Worm (Caenorhabditis elegans) whole organism, L1 larva: ENCODE results near the gene T07E3.4.

ENCODE experiments used
- efl-1 ChIP-seq, 4 experiments: fragments of 150-350 bp; optimal IDR thresholded peaks in 3 of 4; peaks in 1 of 4; 1 replicate in 1 of 4; 2 replicates in 3 of 4; lab custom pipeline; 2014; ENCODE audit warnings: missing biosample characterization in 2 of 4, missing genetic modification characterization in 2 of 4, missing genetic modification reagents in 2 of 4
- lsy-2 ChIP-seq, 2 experiments: fragments of 150-350 bp; optimal IDR thresholded peaks; 2 replicates each; lab custom pipeline; 2014; ENCODE audit warnings: missing biosample characterization in 2 of 2, missing genetic modification characterization in 2 of 2
- mdl-1 ChIP-seq, 2 experiments: fragments of 150-350 bp; optimal IDR thresholded peaks; 2 replicates each; lab custom pipeline; 2014 to 2017; ENCODE audit warnings: missing biosample characterization in 2 of 2, missing genetic modification characterization in 2 of 2, inconsistent platforms in 1 of 2
- nhr-20 ChIP-seq: sonication (generic microtip); optimal IDR thresholded peaks from 2 replicates; lab custom pipeline; 2016; ENCODE audit warnings: mild to moderate bottlenecking, missing genetic modification characterization, missing compliant biosample characterization
- nhr-76 ChIP-seq: sonication (generic microtip); optimal IDR thresholded peaks from 2 replicates; lab custom pipeline; 2017; ENCODE audit warnings: missing biosample characterization, missing genetic modification characterization
- unc-62 ChIP-seq: fragments of 150-350 bp; optimal IDR thresholded peaks from 2 replicates; lab custom pipeline; 2014; ENCODE audit warnings: missing biosample characterization, missing genetic modification reagents, missing genetic modification characterization
- unc-86 ChIP-seq: sonication (generic microtip); optimal IDR thresholded peaks from 2 replicates; lab custom pipeline; 2016; ENCODE audit warnings: missing genetic modification characterization, missing compliant biosample characterization

DNA sequence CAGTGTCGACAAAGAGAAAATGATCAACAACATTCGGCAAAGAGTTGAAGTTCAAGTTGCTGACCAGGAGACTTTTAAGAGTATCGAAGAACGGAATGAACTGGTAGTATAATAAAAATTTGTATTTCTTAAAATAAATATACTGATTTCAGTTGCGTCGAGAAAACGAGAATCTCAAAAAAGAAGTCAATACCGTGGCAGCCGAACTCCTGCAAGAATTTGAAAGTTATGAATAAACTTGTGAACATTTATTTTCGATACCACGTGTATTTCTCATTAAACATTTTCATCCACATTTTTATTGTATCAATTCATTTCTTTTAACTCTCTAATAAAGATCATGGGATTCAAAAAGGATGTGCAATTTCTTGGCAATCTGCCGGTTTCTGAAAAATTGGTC, 27.8 kb upstream of the T07E3.4 start, which contains the start of gene K04C2.8:
- TF ChIP-seq efl-1 (optimal IDR thresholded peaks at IDR 0.05; lab: Kevin White, UChicago) (no peak), efl-1 (GFP tag; optimal IDR thresholded peaks at IDR 0.05 in 1 of 2; lab: Kevin White, UChicago) (no peak), nhr-20 (tag; lab: Kevin White, UChicago) (no peak), nhr-76 (no peak), mdl-1 (tag; optimal IDR thresholded peaks at IDR 0.05; lab: Kevin White, UChicago) (no peak), unc-86 (tag; lab: Kevin White, UChicago) (no peak), lsy-2 (tag; optimal IDR thresholded peaks at IDR 0.05; lab: Kevin White, UChicago) (no peak), unc-62 (GFP tag; lab: Kevin White, UChicago) (no peak)
